Fruit fly (Drosophila melanogaster): Measurements from ENCODE around the gene ras.

The ras gene

DNA sequence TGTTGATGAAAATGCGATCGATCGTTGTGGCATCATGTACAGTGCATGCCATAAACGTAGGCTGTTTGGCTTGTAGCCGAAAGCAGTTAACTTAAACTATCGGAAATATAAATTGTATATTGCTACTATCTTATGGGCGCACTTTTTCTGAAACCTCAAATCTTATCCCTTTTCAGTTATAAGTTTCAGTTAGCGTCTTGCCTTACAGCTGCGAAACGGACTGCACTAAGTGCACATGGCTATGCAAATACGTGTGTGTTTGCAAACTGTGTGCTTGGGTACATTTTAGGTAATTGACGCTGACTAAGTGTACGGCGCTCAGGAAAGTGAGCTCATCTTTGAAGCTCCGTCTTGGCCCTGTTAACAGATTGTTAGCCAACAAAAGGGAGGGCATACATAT, 31.4 kb downstream of the ras start (continued):
- TF ChIP-seq CG2678 (tag; optimal IDR thresholded peaks at IDR 0.05) = peak; percentile 62
- peak; percentile 47; the same call in 1 of the 2 replicates for TF ChIP-seq sob (GFP tag; IDR thresholded peaks at IDR 0.05)
- no peak for TF ChIP-seq Elba2 (GFP tag; optimal IDR thresholded peaks at IDR 0.05)
- no peak for TF ChIP-seq bigmax (GFP tag; optimal IDR thresholded peaks at IDR 0.05)
- TF ChIP-seq Sox100B (GFP tag; optimal IDR thresholded peaks at IDR 0.05) = peak; percentile 59
- peak; percentile 56; the same call in 2 of the 3 replicates for TF ChIP-seq Aef1 (GFP tag; IDR thresholded peaks at IDR 0.05)
- TF ChIP-seq CG12659 (GFP tag; optimal IDR thresholded peaks at IDR 0.05) = peak; percentile 29
- peak; percentile 56; the same call in 1 of the 2 replicates for TF ChIP-seq Awh (GFP tag; IDR thresholded peaks at IDR 0.05)
- TF ChIP-seq cas (GFP tag; IDR thresholded peaks at IDR 0.05) = no peak
- peak; percentile 23 for TF ChIP-seq CG2120 (GFP tag; optimal IDR thresholded peaks at IDR 0.05)
- peak; percentile 56 for TF ChIP-seq CG13424 (tag; optimal IDR thresholded peaks at IDR 0.05)
- TF ChIP-seq CG14441 (GFP tag; IDR thresholded peaks at IDR 0.05) = peak; percentile 76
- TF ChIP-seq chif (GFP tag; optimal IDR thresholded peaks at IDR 0.05) = peak in 1 of 2 experiments; percentile 14
- peak; percentile 23 for TF ChIP-seq nau (GFP tag; optimal IDR thresholded peaks at IDR 0.05)
- TF ChIP-seq CG8944 (GFP tag; optimal IDR thresholded peaks at IDR 0.05) = peak; percentile 7
- TF ChIP-seq CG12391 (tag; optimal IDR thresholded peaks at IDR 0.05) = peak; percentile 27
- no peak for TF ChIP-seq CG18011 (GFP tag; optimal IDR thresholded peaks at IDR 0.05)
- TF ChIP-seq CG8089 (GFP tag; optimal IDR thresholded peaks at IDR 0.05) = peak; percentile 9
- peak; percentile 19 for TF ChIP-seq CG8924 (tag; optimal IDR thresholded peaks at IDR 0.05)
- peak; percentile 45 for TF ChIP-seq tap (tag; optimal IDR thresholded peaks at IDR 0.05)
- peak; percentile 63 for TF ChIP-seq CG10366 (GFP tag; IDR thresholded peaks at IDR 0.05)
- TF ChIP-seq CG12942 (GFP tag; optimal IDR thresholded peaks at IDR 0.05) = no peak
- TF ChIP-seq hkb (optimal IDR thresholded peaks at IDR 0.05) = no peak
- peak; percentile 71 for TF ChIP-seq hkb (GFP tag; IDR thresholded peaks at IDR 0.05)
- 0 out of 2 replicates have a peak, but pooled peaks have one; percentile 22 for TF ChIP-seq ro (GFP tag; IDR thresholded peaks at IDR 0.05)
- TF ChIP-seq caup (GFP tag; optimal IDR thresholded peaks at IDR 0.05; ENCODE audit: severe bottlenecking) = peak; percentile 24
- peak; percentile 67 for TF ChIP-seq CG1603 (tag; optimal IDR thresholded peaks at IDR 0.05)
- peak; percentile 55; the same call in 1 of the 2 replicates for TF ChIP-seq CG11247 (GFP tag; IDR thresholded peaks at IDR 0.05)
- TF ChIP-seq bcd (GFP tag; optimal IDR thresholded peaks at IDR 0.05) = peak; percentile 43
- TF ChIP-seq seq (GFP tag; IDR thresholded peaks at IDR 0.05) = peak; percentile 59; the same call in 1 of the 2 replicates
- TF ChIP-seq emc (GFP tag; optimal IDR thresholded peaks at IDR 0.05) = no peak
- no peak for TF ChIP-seq CG8290 (GFP tag; optimal IDR thresholded peaks at IDR 0.05)
- TF ChIP-seq CG8290 (tag; optimal IDR thresholded peaks at IDR 0.05) = peak in 1 of 2 experiments; percentile 60
- no peak for TF ChIP-seq ab (GFP tag; optimal IDR thresholded peaks at IDR 0.05)
- no peak for TF ChIP-seq C15 (GFP tag; IDR thresholded peaks at IDR 0.05)
- TF ChIP-seq Bgb (GFP tag; IDR thresholded peaks at IDR 0.05; ENCODE audit: partially characterized antibody) = no peak
- no peak for TF ChIP-seq Side (GFP tag; optimal IDR thresholded peaks at IDR 0.05)
- TF ChIP-seq CG15696 (tag; optimal IDR thresholded peaks at IDR 0.05) = no peak
- TF ChIP-seq HLH4C (GFP tag; IDR thresholded peaks at IDR 0.05; ENCODE audit: partially characterized antibody) = no peak
- TF ChIP-seq Med (GFP tag) = peak; percentile 84
- peak; percentile 44 for TF ChIP-seq CoRest (tag; optimal IDR thresholded peaks at IDR 0.05)
- no peak for TF ChIP-seq peb (GFP tag; IDR thresholded peaks at IDR 0.05)
- TF ChIP-seq nmo (GFP tag; optimal IDR thresholded peaks at IDR 0.05) = peak; percentile 35
- peak; percentile 16 for TF ChIP-seq gcm2 (GFP tag; optimal IDR thresholded peaks at IDR 0.05)
- TF ChIP-seq gsb-n (tag; optimal IDR thresholded peaks at IDR 0.05) = no peak
- peak; percentile 36 for TF ChIP-seq btn (GFP tag; optimal IDR thresholded peaks at IDR 0.05)
- TF ChIP-seq Neu2 (GFP tag; optimal IDR thresholded peaks at IDR 0.05; ENCODE audit: borderline replicate concordance) = no peak
- TF ChIP-seq dysf (GFP tag; IDR thresholded peaks at IDR 0.05) = peak; percentile 69
- 0 out of 3 replicates have a peak, but pooled peaks have one; percentile 8 for TF ChIP-seq CG7357 (GFP tag; IDR thresholded peaks at IDR 0.05)
- TF ChIP-seq CG15514 (GFP tag; optimal IDR thresholded peaks at IDR 0.05) = peak; percentile 4
- TF ChIP-seq CG32532 (GFP tag; IDR thresholded peaks at IDR 0.05) = 0 out of 2 replicates have a peak, but pooled peaks have one; percentile 27

Data from whole organism, embryonic.